Fruit fly (Drosophila melanogaster) whole organism, wandering third instar larva: ENCODE measurements around the gene Duox.

ENCODE experiments used
- CrebA ChIP-seq: fragments of 200-800 bp; sonication (Bioruptor generic); optimal IDR thresholded peaks from 2 replicates; lab custom pipeline; 2016; ENCODE audit warnings: missing biosample characterization, mild to moderate bottlenecking, missing genetic modification characterization, borderline replicate concordance
- Dfd ChIP-seq: fragments of >200 bp; optimal IDR thresholded peaks from 2 replicates; lab custom pipeline; 2017; ENCODE audit warnings: missing biosample characterization, missing genetic modification characterization
- HLH106 ChIP-seq: fragments of 200-800 bp; optimal IDR thresholded peaks from 3 replicates; lab custom pipeline; 2019; ENCODE audit warnings: missing biosample characterization, mild to moderate bottlenecking, missing genetic modification characterization, moderate library complexity
- OdsH ChIP-seq: fragments of 200-800 bp; sonication (Bioruptor generic); optimal IDR thresholded peaks from 2 replicates; lab custom pipeline; 2016; ENCODE audit warnings: missing biosample characterization, mild to moderate bottlenecking, missing genetic modification characterization
- br ChIP-seq: fragments of 200-800 bp; sonication (Bioruptor generic); optimal IDR thresholded peaks from 2 replicates; lab custom pipeline; 2016; ENCODE audit warnings: missing biosample characterization, missing genetic modification characterization
- brk ChIP-seq: fragments of 200-800 bp; sonication (Bioruptor generic); optimal IDR thresholded peaks from 2 replicates; lab custom pipeline; 2016; ENCODE audit warnings: missing biosample characterization, mild to moderate bottlenecking, missing genetic modification characterization
- ey ChIP-seq: fragments of 200-800 bp; sonication (Bioruptor generic); optimal IDR thresholded peaks from 2 replicates; lab custom pipeline; 2016; ENCODE audit warnings: missing biosample characterization, missing genetic modification characterization
- fru ChIP-seq: fragments of 200-800 bp; sonication (Bioruptor generic); optimal IDR thresholded peaks from 3 replicates; lab custom pipeline; 2016; ENCODE audit warnings: missing biosample characterization, mild to moderate bottlenecking, missing genetic modification characterization
- pan ChIP-seq: fragments of >200 bp; optimal IDR thresholded peaks from 2 replicates; lab custom pipeline; 2017
- psq ChIP-seq: fragments of 200-800 bp; sonication (Bioruptor generic); optimal IDR thresholded peaks from 3 replicates; lab custom pipeline; 2017; ENCODE audit warnings: missing biosample characterization, mild to moderate bottlenecking, missing genetic modification characterization, moderate library complexity
- usp ChIP-seq: fragments of >200 bp; optimal IDR thresholded peaks from 2 replicates; lab custom pipeline; 2017; ENCODE audit warnings: missing biosample characterization, missing genetic modification characterization

DNA sequence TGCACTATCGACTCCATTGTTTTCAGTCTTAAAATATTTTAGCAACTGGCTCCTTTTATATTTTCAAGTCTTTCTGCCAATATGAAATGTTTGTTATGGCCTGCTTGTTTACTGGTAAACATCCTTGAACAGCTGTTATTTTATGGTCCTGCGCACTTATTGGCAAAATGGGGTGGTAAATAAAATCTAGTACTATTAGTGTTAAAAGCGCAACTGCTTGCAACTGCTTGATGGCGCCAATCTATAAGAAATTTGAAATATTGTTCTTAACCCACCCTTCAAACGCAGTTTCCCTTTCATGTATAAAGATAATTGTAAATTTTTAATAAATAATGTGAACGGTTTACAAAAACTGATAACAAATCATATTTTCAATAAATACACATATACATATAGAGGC lies 14.4 kb downstream of the Duox start, which contains the start of gene G6P:
- TF ChIP-seq br (GFP tag; lab: Kevin White, UChicago) (no peak), usp (GFP tag; lab: Kevin White, UChicago) (no peak), psq (GFP tag; lab: Kevin White, UChicago) (no peak), OdsH (GFP tag; lab: Kevin White, UChicago) (no peak), fru (GFP tag; lab: Kevin White, UChicago) (no peak), ey (GFP tag; lab: Kevin White, UChicago) (no peak), CrebA (GFP tag; lab: Kevin White, UChicago) (no peak), pan (no peak), Dfd (GFP tag; lab: Kevin White, UChicago) (no peak), brk (GFP tag; lab: Kevin White, UChicago) (no peak), HLH106 (no peak)
